Worm (Caenorhabditis elegans) whole organism, young adult: ENCODE data around the gene str-238.

Experiments
- B0336.3 ChIP-seq: fragments of 200-800 bp; sonication (Bioruptor generic); IDR thresholded peaks from 2 replicates; pipeline ENCODE4 v1.3.6; 2022; ENCODE audit warnings: missing genetic modification characterization, missing compliant biosample characterization
- F10E7.11 ChIP-seq: sonication (generic microtip); optimal IDR thresholded peaks from 2 replicates; lab custom pipeline; 2017; ENCODE audit warnings: mild to moderate bottlenecking, missing genetic modification characterization, moderate library complexity, missing compliant biosample characterization
- F23B12.7 ChIP-seq: sonication (generic microtip); optimal IDR thresholded peaks from 2 replicates; lab custom pipeline; 2017; ENCODE audit warnings: missing genetic modification characterization, mild to moderate bottlenecking, missing compliant biosample characterization, antibody characterized with exemption, moderate library complexity; ENCODE audit not compliant: insufficient read depth
- F37B4.10 ChIP-seq: fragments of 200-800 bp; sonication (Bioruptor generic); IDR thresholded peaks from 2 replicates; pipeline ENCODE4 v1.3.6; 2022; ENCODE audit warnings: missing genetic modification characterization, missing compliant biosample characterization
- F52B5.7 ChIP-seq: sonication (generic microtip); optimal IDR thresholded peaks from 2 replicates; lab custom pipeline; 2016; ENCODE audit warnings: mild to moderate bottlenecking, missing genetic modification characterization, missing compliant biosample characterization
- F55B11.4 ChIP-seq: sonication (generic microtip); optimal IDR thresholded peaks from 2 replicates; lab custom pipeline; 2016; ENCODE audit warnings: missing compliant biosample characterization, missing genetic modification characterization, borderline replicate concordance; ENCODE audit not compliant: insufficient read depth
- F57A8.1 ChIP-seq: fragments of 200-800 bp; sonication (Bioruptor generic); optimal IDR thresholded peaks from 2 replicates; lab custom pipeline; 2018; ENCODE audit warnings: mild to moderate bottlenecking, missing genetic modification characterization, moderate library complexity, missing compliant biosample characterization
- F57C9.4 ChIP-seq: sonication (generic microtip); optimal IDR thresholded peaks from 2 replicates; lab custom pipeline; 2017; ENCODE audit warnings: mild to moderate bottlenecking, missing genetic modification characterization, missing compliant biosample characterization
- K11D2.4 ChIP-seq: fragments of 200-800 bp; sonication (Bioruptor generic); IDR thresholded peaks from 2 replicates; pipeline ENCODE4 v1.3.6; 2022; ENCODE audit warnings: missing genetic modification reagents, missing genetic modification characterization, missing compliant biosample characterization
- T26A5.8 ChIP-seq: sonication (generic microtip); optimal IDR thresholded peaks from 2 replicates; lab custom pipeline; 2016; ENCODE audit warnings: missing genetic modification characterization, missing compliant biosample characterization
- Y53F4B.3 ChIP-seq: fragments of 200-800 bp; sonication (Bioruptor generic); IDR thresholded peaks from 2 replicates; pipeline ENCODE4 v1.3.6; 2022; ENCODE audit warnings: missing genetic modification reagents, missing genetic modification characterization, missing compliant biosample characterization
- Y56A3A.18 ChIP-seq: fragments of 200-800 bp; sonication (Bioruptor generic); IDR thresholded peaks from 2 replicates; pipeline ENCODE4 v1.3.6; 2022; ENCODE audit warnings: missing genetic modification reagents, missing genetic modification characterization, missing compliant biosample characterization
- Y95B8A.8 ChIP-seq: fragments of 200-800 bp; sonication (Bioruptor generic); IDR thresholded peaks from 2 replicates; pipeline ENCODE4 v1.3.6; 2022; ENCODE audit warnings: missing genetic modification reagents, missing genetic modification characterization, missing compliant biosample characterization
- ZK185.1 ChIP-seq: sonication (generic microtip); optimal IDR thresholded peaks from 2 replicates; lab custom pipeline; 2016; ENCODE audit warnings: mild to moderate bottlenecking, missing genetic modification characterization, missing compliant biosample characterization; ENCODE audit not compliant: poor library complexity, severe bottlenecking
- aptf-2 ChIP-seq: fragments of 200-800 bp; sonication (Bioruptor generic); conservative IDR thresholded peaks from 2 replicates; pipeline ENCODE4 v1.3.6; 2022; ENCODE audit warnings: missing genetic modification reagents, missing genetic modification characterization, missing compliant biosample characterization
- atf-7 ChIP-seq: sonication (generic microtip); optimal IDR thresholded peaks from 2 replicates; lab custom pipeline; 2017; ENCODE audit warnings: mild to moderate bottlenecking, missing genetic modification characterization, missing compliant biosample characterization
- attf-6 ChIP-seq: fragments of 200-800 bp; sonication (Bioruptor generic); IDR thresholded peaks from 2 replicates; pipeline ENCODE4 v1.3.6; 2022; ENCODE audit warnings: missing genetic modification reagents, missing genetic modification characterization, missing compliant biosample characterization
- cebp-1 ChIP-seq, 2 experiments: fragments of 200-800 bp in 1 of 2; sonication (Bioruptor generic) in 1 of 2; sonication (generic microtip) in 1 of 2; IDR thresholded peaks in 1 of 2; optimal IDR thresholded peaks in 1 of 2; 2 replicates each; pipeline versions ENCODE4 v1.3.6 to Lab custom; 2017 to 2022; ENCODE audit warnings: missing compliant biosample characterization in 2 of 2, missing genetic modification characterization in 2 of 2, mild to moderate bottlenecking in 1 of 2, missing genetic modification reagents in 1 of 2, moderate library complexity in 1 of 2
- ceh-79 ChIP-seq: sonication (generic microtip); optimal IDR thresholded peaks from 2 replicates; lab custom pipeline; 2017; ENCODE audit warnings: mild to moderate bottlenecking, missing genetic modification characterization, missing compliant biosample characterization
- chd-7 ChIP-seq: sonication (generic microtip); optimal IDR thresholded peaks from 2 replicates; lab custom pipeline; 2016; ENCODE audit warnings: mild to moderate bottlenecking, missing genetic modification characterization, moderate library complexity, missing compliant biosample characterization
- die-1 ChIP-seq: sonication (generic microtip); optimal IDR thresholded peaks from 2 replicates; lab custom pipeline; 2016; ENCODE audit warnings: missing genotype, mild to moderate bottlenecking, missing genetic modification characterization, missing compliant biosample characterization
- dpff-1 ChIP-seq: sonication (generic microtip); optimal IDR thresholded peaks from 2 replicates; lab custom pipeline; 2017; ENCODE audit warnings: mild to moderate bottlenecking, missing genetic modification characterization, missing compliant biosample characterization
- efl-1 ChIP-seq: fragments of 150-350 bp; optimal IDR thresholded peaks from 2 replicates; lab custom pipeline; 2014; ENCODE audit warnings: missing biosample characterization, missing genetic modification reagents, missing genetic modification characterization
- egl-18 ChIP-seq: fragments of 200-800 bp; sonication (Bioruptor generic); IDR thresholded peaks from 2 replicates; pipeline ENCODE4 v1.3.6; 2022; ENCODE audit warnings: missing genetic modification reagents, missing genetic modification characterization, missing compliant biosample characterization
- egrh-3 ChIP-seq: fragments of 200-800 bp; sonication (Bioruptor generic); IDR thresholded peaks from 2 replicates; pipeline ENCODE4 v1.3.6; 2022; ENCODE audit warnings: missing genetic modification reagents, missing genetic modification characterization, missing compliant biosample characterization
- ekl-4 ChIP-seq: fragments of 200-800 bp; sonication (Bioruptor generic); IDR thresholded peaks from 2 replicates; pipeline ENCODE4 v1.3.6; 2022; ENCODE audit warnings: missing genetic modification reagents, missing genetic modification characterization, missing compliant biosample characterization
- hlh-12 ChIP-seq: sonication (generic microtip); optimal IDR thresholded peaks from 2 replicates; lab custom pipeline; 2016; ENCODE audit warnings: missing genetic modification characterization, missing compliant biosample characterization
- hsf-1 ChIP-seq: fragments of 200-800 bp; sonication (Bioruptor generic); IDR thresholded peaks from 2 replicates; pipeline ENCODE4 v1.3.6; 2022; ENCODE audit warnings: missing genetic modification reagents, missing genetic modification characterization, missing compliant biosample characterization
- lag-1 ChIP-seq: fragments of 200-800 bp; sonication (Bioruptor generic); IDR thresholded peaks from 2 replicates; pipeline ENCODE4 v1.3.6; 2022; ENCODE audit warnings: missing genetic modification reagents, missing genetic modification characterization, missing compliant biosample characterization
- let-607 ChIP-seq, 2 experiments: fragments of 200-800 bp in 1 of 2; sonication (Bioruptor generic) in 1 of 2; sonication (generic microtip) in 1 of 2; optimal IDR thresholded peaks; 2 replicates each; lab custom pipeline; 2016 to 2018; ENCODE audit warnings: mild to moderate bottlenecking in 2 of 2, missing compliant biosample characterization in 2 of 2, missing genetic modification characterization in 2 of 2, moderate library complexity in 2 of 2, missing genotype in 1 of 2
- lir-1 ChIP-seq: fragments of 200-800 bp; sonication (Bioruptor generic); conservative IDR thresholded peaks from 2 replicates; pipeline ENCODE4 v1.3.6; 2022; ENCODE audit warnings: missing genetic modification reagents, missing genetic modification characterization, missing compliant biosample characterization
- madf-3 ChIP-seq: fragments of 200-800 bp; sonication (Bioruptor generic); IDR thresholded peaks from 2 replicates; pipeline ENCODE4 v1.3.6; 2022; ENCODE audit warnings: missing genetic modification reagents, missing genetic modification characterization, missing compliant biosample characterization
- madf-6 ChIP-seq: fragments of 200-800 bp; sonication (Bioruptor generic); IDR thresholded peaks from 2 replicates; pipeline ENCODE4 v1.3.6; 2022; ENCODE audit warnings: missing genetic modification reagents, missing genetic modification characterization, missing compliant biosample characterization
- mcd-1 ChIP-seq: fragments of 200-800 bp; sonication (Bioruptor generic); IDR thresholded peaks from 2 replicates; pipeline ENCODE4 v1.3.6; 2022; ENCODE audit warnings: missing genetic modification reagents, missing genetic modification characterization, missing compliant biosample characterization
- nfya-2 ChIP-seq: fragments of 200-800 bp; sonication (Bioruptor generic); IDR thresholded peaks from 2 replicates; pipeline ENCODE4 v1.3.6; 2022; ENCODE audit warnings: missing genetic modification reagents, missing genetic modification characterization, missing compliant biosample characterization
- nhr-80 ChIP-seq: sonication (generic microtip); optimal IDR thresholded peaks from 2 replicates; lab custom pipeline; 2016; ENCODE audit warnings: missing genetic modification characterization, missing compliant biosample characterization
- rcor-1 ChIP-seq: fragments of 200-800 bp; sonication (Bioruptor generic); IDR thresholded peaks from 2 replicates; pipeline ENCODE4 v1.3.6; 2022; ENCODE audit warnings: missing genetic modification reagents, missing genetic modification characterization, missing compliant biosample characterization
- rpc-1 ChIP-seq, 2 experiments: fragments of 150-350 bp in 1 of 2; sonication (generic microtip) in 1 of 2; optimal IDR thresholded peaks; 2 replicates each; lab custom pipeline; 2014 to 2018; ENCODE audit warnings: missing biosample characterization in 1 of 2, missing genetic modification characterization in 1 of 2, missing genetic modification reagents in 1 of 2, missing genotype in 1 of 2
- sdz-38 ChIP-seq: sonication (generic microtip); optimal IDR thresholded peaks from 2 replicates; lab custom pipeline; 2016; ENCODE audit warnings: missing genotype, missing genetic modification characterization, missing compliant biosample characterization
- sea-2 ChIP-seq: fragments of 200-800 bp; sonication (Bioruptor generic); IDR thresholded peaks from 2 replicates; pipeline ENCODE4 v1.3.6; 2022; ENCODE audit warnings: missing genetic modification characterization, missing compliant biosample characterization
- snpc-4 ChIP-seq, 5 experiments: fragments of 150-350 bp in 1 of 5; sonication (generic microtip) in 4 of 5; optimal IDR thresholded peaks; 2 replicates each; lab custom pipeline; 2014 to 2018; ENCODE audit warnings: missing genetic modification characterization in 5 of 5, missing biosample characterization in 3 of 5, antibody characterized with exemption in 2 of 5, mild to moderate bottlenecking in 2 of 5, missing compliant biosample characterization in 2 of 5, missing genotype in 2 of 5, moderate library complexity in 2 of 5, missing genetic modification reagents in 1 of 5
- tbp1 ChIP-seq: fragments of 200-800 bp; sonication (Bioruptor generic); optimal IDR thresholded peaks from 2 replicates; lab custom pipeline; 2018; ENCODE audit warnings: mild to moderate bottlenecking, missing genetic modification characterization, missing compliant biosample characterization
- zfh-2 ChIP-seq: fragments of 200-800 bp; sonication (Bioruptor generic); conservative IDR thresholded peaks from 2 replicates; pipeline ENCODE4 v1.3.6; 2022; ENCODE audit warnings: missing genetic modification reagents, missing genetic modification characterization, missing compliant biosample characterization
- ztf-25 ChIP-seq: fragments of 200-800 bp; sonication (Bioruptor generic); IDR thresholded peaks from 2 replicates; pipeline ENCODE4 v1.3.6; 2022; ENCODE audit warnings: missing genetic modification reagents, missing genetic modification characterization, missing compliant biosample characterization
- ztf-26 ChIP-seq: sonication (generic microtip); optimal IDR thresholded peaks from 2 replicates; lab custom pipeline; 2017; ENCODE audit warnings: missing genetic modification characterization, missing compliant biosample characterization

str-238 gene

DNA sequence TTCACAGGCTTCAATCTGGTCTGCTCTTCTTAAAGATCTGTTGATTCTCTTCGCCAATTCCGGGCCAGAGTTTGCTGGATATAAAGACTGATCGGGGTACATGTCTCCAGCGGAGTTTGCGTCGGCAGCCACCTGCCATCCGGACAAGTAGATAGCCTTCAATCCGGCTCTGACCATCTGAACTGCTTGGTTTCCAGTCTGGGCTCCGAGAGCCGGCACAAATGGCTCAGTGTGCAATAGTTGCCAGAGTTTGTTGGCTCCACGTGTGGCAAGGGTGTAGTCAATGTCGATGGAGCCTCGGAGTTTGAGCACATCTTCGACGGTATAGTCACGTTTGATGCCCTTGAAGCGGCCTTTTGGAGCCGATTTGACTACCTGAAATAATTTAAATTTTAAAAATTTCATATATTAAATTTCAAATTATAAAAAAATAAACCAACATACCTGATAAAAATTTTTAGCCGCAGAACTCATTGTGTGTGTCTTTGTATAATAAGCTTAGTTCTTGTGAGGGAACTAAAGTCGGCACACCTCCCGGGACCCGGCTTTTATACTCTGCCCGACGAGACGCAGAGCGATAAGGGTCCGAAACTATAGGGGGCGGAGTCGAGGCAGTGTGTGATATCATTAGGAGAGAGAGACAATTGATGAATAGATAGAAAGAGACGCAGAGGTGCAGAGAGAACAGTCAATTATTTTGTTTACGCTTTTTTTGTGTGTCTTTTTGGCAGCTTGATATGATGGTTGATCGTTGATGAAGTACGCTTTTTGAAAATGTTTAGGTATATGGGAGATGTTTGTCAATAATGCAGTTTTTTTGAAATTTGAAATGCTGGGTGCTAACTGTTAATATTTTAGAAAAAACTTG, 37.1 kb upstream of the str-238 start, which contains the start of the genes icl-1 and srh-2:
icl-1 (minus strand) TSS at position 521 of the 868 bp plus-strand sequence.
srh-2 (plus strand) TSS at position 818 of the 868 bp plus-strand sequence.
- TF ChIP-seq F55B11.4 (tag; lab: Kevin White, UChicago) (no peak), tbp1 (GFP tag; lab: Kevin White, UChicago) (peak; percentile 10), die-1 (tag; lab: Kevin White, UChicago) (no peak), F37B4.10 (GFP tag; lab: Robert Waterston, UW) (no peak), F57A8.1 (GFP tag; lab: Kevin White, UChicago) (no peak), Y95B8A.8 (GFP tag; lab: Robert Waterston, UW) (peak; percentile 11; the same call in 1 of the 2 replicates), F52B5.7 (tag; lab: Kevin White, UChicago) (peak; percentile 83), madf-3 (GFP tag; lab: Robert Waterston, UW) (peak; percentile 47; the same call in 1 of the 2 replicates), mcd-1 (GFP tag; lab: Robert Waterston, UW) (peak; percentile 56), ZK185.1 (tag; lab: Kevin White, UChicago) (peak; percentile 27), snpc-4 (GFP tag; optimal IDR thresholded peaks at IDR 0.05; lab: Kevin White, UChicago) (no peak), snpc-4 (tag; optimal IDR thresholded peaks at IDR 0.05; lab: Kevin White, UChicago) (no peak), efl-1 (no peak), ceh-79 (peak; percentile 76), K11D2.4 (GFP tag; lab: Robert Waterston, UW) (peak; percentile 73), dpff-1 (tag; lab: Kevin White, UChicago) (peak; percentile 68), lag-1 (GFP tag; lab: Robert Waterston, UW) (0 out of 2 replicates have a peak, but pooled peaks have one; percentile 45), attf-6 (GFP tag; lab: Robert Waterston, UW) (no peak), rcor-1 (GFP tag; lab: Robert Waterston, UW) (0 out of 2 replicates have a peak, but pooled peaks have one; percentile 36), hlh-12 (no peak), T26A5.8 (tag; lab: Kevin White, UChicago) (no peak), egrh-3 (GFP tag; lab: Robert Waterston, UW) (no peak; the same call in 1 of the 2 replicates), ekl-4 (GFP tag; lab: Robert Waterston, UW) (no peak), F57C9.4 (no peak), Y53F4B.3 (GFP tag; lab: Robert Waterston, UW) (no peak), cebp-1 (GFP tag; IDR thresholded peaks at IDR 0.05; lab: Robert Waterston, UW) (no peak; the same call in 1 of the 2 replicates), cebp-1 (tag; optimal IDR thresholded peaks at IDR 0.05; lab: Kevin White, UChicago) (peak; percentile 70), atf-7 (tag; lab: Kevin White, UChicago) (peak; percentile 47), egl-18 (GFP tag; lab: Robert Waterston, UW) (no peak), B0336.3 (peak; percentile 74; the same call in 1 of the 2 replicates), sdz-38 (tag; lab: Kevin White, UChicago) (no peak), ztf-26 (peak; percentile 72), zfh-2 (GFP tag; lab: Robert Waterston, UW) (peak; percentile 79), rpc-1 (optimal IDR thresholded peaks at IDR 0.05; lab: Kevin White, UChicago) (no peak), rpc-1 (tag; optimal IDR thresholded peaks at IDR 0.05; lab: Kevin White, UChicago) (no peak), lir-1 (GFP tag; lab: Robert Waterston, UW) (0 out of 2 replicates have a peak, but pooled peaks have one; percentile 12), F10E7.11 (tag; lab: Kevin White, UChicago) (no peak), chd-7 (tag; lab: Kevin White, UChicago) (peak; percentile 42), ztf-25 (GFP tag; lab: Robert Waterston, UW) (0 out of 2 replicates have a peak, but pooled peaks have one; percentile 46), let-607 (tag; optimal IDR thresholded peaks at IDR 0.05; lab: Kevin White, UChicago) (no peak), F23B12.7 (no peak), madf-6 (GFP tag; lab: Robert Waterston, UW) (no peak), aptf-2 (GFP tag; lab: Robert Waterston, UW) (no peak), hsf-1 (GFP tag; lab: Robert Waterston, UW) (no peak; the same call in 1 of the 2 replicates), nfya-2 (no peak), nhr-80 (tag; lab: Kevin White, UChicago) (peak; percentile 13), sea-2 (GFP tag; lab: Robert Waterston, UW) (no peak), Y56A3A.18 (no peak; the same call in 1 of the 2 replicates)
